Fruit fly (Drosophila melanogaster) whole organism, embryonic: Measurements from ENCODE around the gene amon.

Source experiments
- Aef1 ChIP-seq: fragments of 200-800 bp; sonication (Bioruptor generic); IDR thresholded peaks from 3 replicates; pipeline ENCODE4 v1.3.6; 2022; ENCODE audit warnings: missing biosample characterization, missing genetic modification characterization
- B-H1 ChIP-seq: fragments of 200-800 bp; sonication (Bioruptor generic); IDR thresholded peaks from 3 replicates; pipeline ENCODE4 v1.3.6; 2022; ENCODE audit warnings: missing biosample characterization, missing genetic modification characterization
- CG10565 ChIP-seq: fragments of 200-800 bp; sonication (Bioruptor generic); optimal IDR thresholded peaks from 3 replicates; lab custom pipeline; 2016; ENCODE audit warnings: missing biosample characterization, mild to moderate bottlenecking, missing genetic modification characterization
- CG11398 ChIP-seq: fragments of 200-800 bp; sonication (Bioruptor generic); optimal IDR thresholded peaks from 2 replicates; lab custom pipeline; 2016; ENCODE audit warnings: missing biosample characterization, missing genetic modification characterization
- CG11695 ChIP-seq: fragments of 200-800 bp; sonication (Bioruptor generic); IDR thresholded peaks from 3 replicates; pipeline ENCODE4 v1.3.6; 2022; ENCODE audit warnings: missing biosample characterization, missing genetic modification characterization
- CG12071 ChIP-seq: fragments of 200-800 bp; sonication (Bioruptor generic); optimal IDR thresholded peaks from 3 replicates; lab custom pipeline; 2018; ENCODE audit warnings: missing biosample characterization, mild to moderate bottlenecking, missing genetic modification characterization
- CG12236 ChIP-seq: fragments of 200-800 bp; sonication (Bioruptor generic); optimal IDR thresholded peaks from 2 replicates; lab custom pipeline; 2016; ENCODE audit warnings: missing biosample characterization, missing genetic modification characterization
- CG14014 ChIP-seq: fragments of 200-800 bp; sonication (Bioruptor generic); IDR thresholded peaks from 2 replicates; pipeline ENCODE4 v1.3.6; 2022; ENCODE audit warnings: missing biosample characterization, missing genetic modification characterization
- CG31441 ChIP-seq: fragments of 200-800 bp; sonication (Bioruptor generic); IDR thresholded peaks from 2 replicates; pipeline ENCODE4 v1.3.6; 2022; ENCODE audit warnings: missing biosample characterization, missing genetic modification characterization
- CG3163 ChIP-seq: fragments of 200-800 bp; sonication (Bioruptor generic); optimal IDR thresholded peaks from 3 replicates; lab custom pipeline; 2016; ENCODE audit warnings: missing biosample characterization, missing genetic modification characterization
- CG32532 ChIP-seq: fragments of 200-800 bp; sonication (Bioruptor generic); IDR thresholded peaks from 2 replicates; pipeline ENCODE4 v1.3.6; 2022; ENCODE audit warnings: missing biosample characterization, missing genetic modification characterization
- CG4360 ChIP-seq: fragments of 200-800 bp; sonication (Bioruptor generic); IDR thresholded peaks from 2 replicates; pipeline ENCODE4 v1.3.6; 2022; ENCODE audit warnings: missing biosample characterization, missing genetic modification characterization
- CG4820 ChIP-seq: fragments of 200-800 bp; sonication (Bioruptor generic); optimal IDR thresholded peaks from 3 replicates; lab custom pipeline; 2016; ENCODE audit warnings: missing biosample characterization, missing genetic modification characterization
- CG4854 ChIP-seq: fragments of 200-800 bp; sonication (Bioruptor generic); optimal IDR thresholded peaks from 2 replicates; lab custom pipeline; 2016; ENCODE audit warnings: missing biosample characterization, missing genetic modification characterization, inconsistent platforms
- CG7372 ChIP-seq: fragments of 200-800 bp; sonication (Bioruptor generic); IDR thresholded peaks from 2 replicates; pipeline ENCODE4 v1.3.6; 2022; ENCODE audit warnings: missing biosample characterization, missing genetic modification characterization
- CG7963 ChIP-seq: fragments of 200-800 bp; sonication (Bioruptor generic); IDR thresholded peaks from 3 replicates; pipeline ENCODE4 v1.3.6; 2022; ENCODE audit warnings: missing biosample characterization, missing genetic modification characterization; ENCODE audit not compliant: partially characterized antibody
- CG7987 ChIP-seq: fragments of 200-800 bp; sonication (Bioruptor generic); optimal IDR thresholded peaks from 2 replicates; lab custom pipeline; 2018; ENCODE audit warnings: missing biosample characterization, mild to moderate bottlenecking, missing genetic modification characterization, moderate library complexity
- CG9215 ChIP-seq: fragments of 200-800 bp; sonication (Bioruptor generic); IDR thresholded peaks from 2 replicates; pipeline ENCODE4 v1.3.6; 2022; ENCODE audit warnings: missing biosample characterization, missing genetic modification characterization
- CHES-1-like ChIP-seq: fragments of 200-800 bp; sonication (Bioruptor generic); optimal IDR thresholded peaks from 2 replicates; lab custom pipeline; 2016; ENCODE audit warnings: missing biosample characterization, missing genetic modification characterization
- CkIIα-i1 ChIP-seq: fragments of 200-800 bp; sonication (Bioruptor generic); IDR thresholded peaks from 2 replicates; pipeline ENCODE4 v1.3.6; 2022; ENCODE audit warnings: missing biosample characterization, missing genetic modification characterization
- D19A ChIP-seq: fragments of 200-800 bp; optimal IDR thresholded peaks from 3 replicates; lab custom pipeline; 2019; ENCODE audit warnings: missing biosample characterization, mild to moderate bottlenecking, missing genetic modification characterization, moderate library complexity
- Doc2 ChIP-seq: fragments of 200-800 bp; sonication (Bioruptor generic); IDR thresholded peaks from 2 replicates; pipeline ENCODE4 v1.3.6; 2022; ENCODE audit warnings: missing biosample characterization, missing genetic modification characterization
- Dp ChIP-seq: fragments of 200-800 bp; sonication (Bioruptor generic); optimal IDR thresholded peaks from 2 replicates; lab custom pipeline; 2018; ENCODE audit warnings: missing biosample characterization, mild to moderate bottlenecking, missing genetic modification characterization, moderate library complexity
- Ets65A ChIP-seq: fragments of 200-800 bp; sonication (Bioruptor generic); peaks from one replicate; lab custom pipeline; 2016; ENCODE audit warnings: missing biosample characterization, missing genetic modification characterization
- HHEX ChIP-seq: fragments of 200-800 bp; sonication (Bioruptor generic); optimal IDR thresholded peaks from 3 replicates; lab custom pipeline; 2017; ENCODE audit warnings: missing biosample characterization, mild to moderate bottlenecking, missing genetic modification characterization, missing genetic modification reagents
- Hr51 ChIP-seq, 2 experiments: fragments of 200-800 bp; sonication (Bioruptor generic); optimal IDR thresholded peaks; 2 replicates in 1 of 2; 3 replicates in 1 of 2; lab custom pipeline; 2016 to 2018; ENCODE audit warnings: missing biosample characterization in 2 of 2, missing genetic modification characterization in 2 of 2, mild to moderate bottlenecking in 1 of 2, moderate library complexity in 1 of 2
- Kr ChIP-seq: fragments of 200-800 bp; sonication (Bioruptor generic); optimal IDR thresholded peaks from 2 replicates; lab custom pipeline; 2017; ENCODE audit warnings: missing biosample characterization, mild to moderate bottlenecking, missing genetic modification characterization
- NC2α ChIP-seq: fragments of 200-800 bp; sonication (Bioruptor generic); optimal IDR thresholded peaks from 2 replicates; lab custom pipeline; 2016; ENCODE audit warnings: missing biosample characterization, missing genetic modification characterization
- Scr ChIP-seq: fragments of 200-800 bp; sonication (Bioruptor generic); IDR thresholded peaks from 2 replicates; pipeline ENCODE4 v1.3.6; 2022; ENCODE audit warnings: missing biosample characterization, missing genetic modification characterization; ENCODE audit not compliant: partially characterized antibody
- Six4 ChIP-seq: fragments of 200-800 bp; sonication (Bioruptor generic); optimal IDR thresholded peaks from 2 replicates; lab custom pipeline; 2016; ENCODE audit warnings: missing biosample characterization, missing genetic modification characterization
- Sry-β ChIP-seq: fragments of 200-800 bp; sonication (Bioruptor generic); optimal IDR thresholded peaks from 2 replicates; lab custom pipeline; 2018; ENCODE audit warnings: missing biosample characterization, mild to moderate bottlenecking, missing genetic modification characterization, moderate library complexity
- TFAM ChIP-seq: fragments of 200-800 bp; sonication (Bioruptor generic); optimal IDR thresholded peaks from 2 replicates; lab custom pipeline; 2017; ENCODE audit warnings: missing biosample characterization, missing genetic modification characterization, inconsistent platforms
- Usf ChIP-seq: fragments of 200-800 bp; sonication (Bioruptor generic); optimal IDR thresholded peaks from 2 replicates; lab custom pipeline; 2017; ENCODE audit warnings: missing genotype, missing biosample characterization, missing genetic modification characterization
- ab ChIP-seq: fragments of 200-800 bp; sonication (Bioruptor generic); optimal IDR thresholded peaks from 2 replicates; lab custom pipeline; 2016; ENCODE audit warnings: missing biosample characterization, missing genetic modification characterization
- bowl ChIP-seq: fragments of 200-800 bp; sonication (Bioruptor generic); IDR thresholded peaks from 2 replicates; pipeline ENCODE4 v1.3.6; 2022; ENCODE audit warnings: missing biosample characterization, missing genetic modification characterization
- caup ChIP-seq: fragments of 200-800 bp; sonication (Bioruptor generic); optimal IDR thresholded peaks from 3 replicates; lab custom pipeline; 2017; ENCODE audit warnings: missing biosample characterization, mild to moderate bottlenecking, missing genetic modification characterization, moderate library complexity; ENCODE audit not compliant: severe bottlenecking
- crc ChIP-seq: fragments of 200-800 bp; sonication (Bioruptor generic); optimal IDR thresholded peaks from 2 replicates; lab custom pipeline; 2016; ENCODE audit warnings: missing biosample characterization, missing genetic modification characterization
- gsb-n ChIP-seq: fragments of 200-800 bp; sonication (Bioruptor generic); optimal IDR thresholded peaks from 3 replicates; lab custom pipeline; 2018; ENCODE audit warnings: missing biosample characterization, mild to moderate bottlenecking, missing genetic modification characterization
- her ChIP-seq: fragments of 200-800 bp; sonication (Bioruptor generic); optimal IDR thresholded peaks from 2 replicates; lab custom pipeline; 2016; ENCODE audit warnings: missing biosample characterization, missing genetic modification characterization
- kni ChIP-seq: fragments of 200-800 bp; sonication (Bioruptor generic); optimal IDR thresholded peaks from 3 replicates; lab custom pipeline; 2017; ENCODE audit warnings: mild to moderate bottlenecking, missing biosample characterization, missing genetic modification reagents, missing genetic modification characterization
- lbe ChIP-seq: fragments of 200-800 bp; sonication (Bioruptor generic); optimal IDR thresholded peaks from 2 replicates; lab custom pipeline; 2016; ENCODE audit warnings: missing biosample characterization, mild to moderate bottlenecking, missing genetic modification characterization
- maf-S ChIP-seq: fragments of 200-800 bp; sonication (Bioruptor generic); optimal IDR thresholded peaks from 2 replicates; lab custom pipeline; 2016; ENCODE audit warnings: missing biosample characterization, missing genetic modification characterization
- org-1 ChIP-seq: fragments of 200-800 bp; sonication (Bioruptor generic); optimal IDR thresholded peaks from 2 replicates; lab custom pipeline; 2017; ENCODE audit warnings: missing biosample characterization, missing genetic modification characterization
- shn ChIP-seq: fragments of 200-800 bp; sonication (Bioruptor generic); optimal IDR thresholded peaks from 3 replicates; lab custom pipeline; 2016; ENCODE audit warnings: missing biosample characterization, missing genetic modification characterization
- sima ChIP-seq: fragments of 200-800 bp; sonication (Bioruptor generic); optimal IDR thresholded peaks from 2 replicates; lab custom pipeline; 2016; ENCODE audit warnings: missing biosample characterization, missing genetic modification characterization
- slbo ChIP-seq: fragments of 200-800 bp; sonication (Bioruptor generic); IDR thresholded peaks from 2 replicates; pipeline ENCODE4 v1.3.6; 2022; ENCODE audit warnings: missing biosample characterization, missing genetic modification characterization
- sna ChIP-seq: fragments of 200-800 bp; sonication (Bioruptor generic); IDR thresholded peaks from 2 replicates; pipeline ENCODE4 v1.3.6; 2022; ENCODE audit warnings: missing biosample characterization, missing genetic modification characterization; ENCODE audit not compliant: partially characterized antibody
- so ChIP-seq: fragments of 200-800 bp; sonication (Bioruptor generic); IDR thresholded peaks from 3 replicates; pipeline ENCODE4 v1.3.6; 2022; ENCODE audit warnings: missing biosample characterization, missing genetic modification characterization
- ssp ChIP-seq: fragments of 200-800 bp; sonication (Bioruptor generic); IDR thresholded peaks from 2 replicates; pipeline ENCODE4 v1.3.6; 2022; ENCODE audit warnings: missing biosample characterization, missing genetic modification characterization
- tgo ChIP-seq: fragments of 200-800 bp; sonication (Bioruptor generic); IDR thresholded peaks from 3 replicates; pipeline ENCODE4 v1.3.6; 2022; ENCODE audit warnings: missing biosample characterization, missing genetic modification characterization
- tna ChIP-seq: fragments of 200-800 bp; sonication (Bioruptor generic); IDR thresholded peaks from 2 replicates; pipeline ENCODE4 v1.3.6; 2022; ENCODE audit warnings: missing biosample characterization, missing genetic modification characterization; ENCODE audit not compliant: partially characterized antibody

Gene amon

DNA sequence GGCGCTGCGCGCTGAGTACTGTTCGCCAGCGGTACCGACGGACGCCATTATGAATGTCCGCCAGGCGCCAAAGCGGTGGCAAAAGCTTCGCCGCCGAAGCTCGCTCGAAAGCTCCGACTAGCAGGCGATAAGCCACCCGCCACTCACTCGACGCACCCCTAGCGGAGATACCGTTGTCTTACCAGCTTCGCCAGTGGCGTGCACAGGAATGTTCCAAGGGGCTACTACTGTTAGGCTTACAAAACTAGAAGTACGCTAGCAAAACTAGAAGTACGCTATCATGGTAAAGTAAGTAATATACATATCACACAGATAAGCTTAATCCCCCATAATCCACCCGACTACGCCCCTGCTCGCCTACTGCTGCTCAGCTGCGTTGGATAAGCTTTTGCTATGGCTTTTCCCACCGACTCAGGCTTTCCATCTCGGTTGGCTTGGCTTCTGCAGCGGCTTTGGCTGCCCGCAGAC, at the start of gene amon (continued):
- TF ChIP-seq slbo (GFP tag; lab: Robert Waterston, UW), result peak; percentile 100
- peak; percentile 98 for TF ChIP-seq shn
- peak; percentile 97 for TF ChIP-seq CG11398 (GFP tag; lab: Kevin White, UChicago)
- peak; percentile 29 for TF ChIP-seq Dp (GFP tag; lab: Kevin White, UChicago)
- peak; percentile 100 for TF ChIP-seq caup (GFP tag; lab: Kevin White, UChicago)
- TF ChIP-seq D19A, result peak; percentile 90
- no peak for TF ChIP-seq Kr
- peak; percentile 97 for TF ChIP-seq B-H1
- TF ChIP-seq CG32532, result peak; percentile 99
- TF ChIP-seq her (GFP tag; lab: Kevin White, UChicago), result peak; percentile 98
- peak; percentile 86 for TF ChIP-seq Usf (GFP tag; lab: Kevin White, UChicago)
- TF ChIP-seq Ets65A (GFP tag; lab: Kevin White, UChicago), result peak; percentile 100
- peak; percentile 98 for TF ChIP-seq tgo (GFP tag; lab: Robert Waterston, UW)
- TF ChIP-seq so (GFP tag; lab: Robert Waterston, UW), result peak; percentile 98
- TF ChIP-seq sima (GFP tag; lab: Kevin White, UChicago), result peak; percentile 95
- peak; percentile 99 for TF ChIP-seq CG14014 (GFP tag; lab: Robert Waterston, UW)
- peak; percentile 97 for TF ChIP-seq CG4854 (GFP tag; lab: Kevin White, UChicago)
- no peak for TF ChIP-seq sna (GFP tag; lab: Robert Waterston, UW)
- peak; percentile 78 for TF ChIP-seq kni
- peak; percentile 94 for TF ChIP-seq NC2α (GFP tag; lab: Kevin White, UChicago)
- peak; percentile 97 for TF ChIP-seq Six4 (GFP tag; lab: Kevin White, UChicago)
- peak; percentile 97 for TF ChIP-seq CkIIα-i1 (GFP tag; lab: Robert Waterston, UW)
- peak; percentile 96 for TF ChIP-seq ab
- peak; percentile 99 for TF ChIP-seq CG12071
- no peak for TF ChIP-seq tna (GFP tag; lab: Robert Waterston, UW)
- peak; percentile 99 for TF ChIP-seq maf-S (GFP tag; lab: Kevin White, UChicago)
- peak; percentile 97 for TF ChIP-seq CG31441
- peak; percentile 76 for TF ChIP-seq lbe (GFP tag; lab: Kevin White, UChicago)
- peak; percentile 86 for TF ChIP-seq gsb-n (tag; lab: Kevin White, UChicago)
- no peak for TF ChIP-seq Scr
- TF ChIP-seq Doc2 (GFP tag; lab: Robert Waterston, UW), result peak; percentile 97
- peak; percentile 96 for TF ChIP-seq bowl
- peak; percentile 99 for TF ChIP-seq HHEX (GFP tag; lab: Kevin White, UChicago)
- TF ChIP-seq CHES-1-like (GFP tag; lab: Kevin White, UChicago), result peak; percentile 99
- peak; percentile 98 for TF ChIP-seq CG9215 (GFP tag; lab: Robert Waterston, UW)
- peak; percentile 99 for TF ChIP-seq Aef1
- peak; percentile 93 for TF ChIP-seq ssp
- peak; percentile 96 for TF ChIP-seq CG4820 (GFP tag; lab: Kevin White, UChicago)
- peak; percentile 98 for TF ChIP-seq crc (GFP tag; lab: Kevin White, UChicago)
- TF ChIP-seq CG7963 (GFP tag; lab: Robert Waterston, UW), result no peak
- peak; percentile 84 for TF ChIP-seq CG12236
- peak; percentile 69 for TF ChIP-seq TFAM (GFP tag; lab: Kevin White, UChicago)
- peak; percentile 79 for TF ChIP-seq CG4360 (GFP tag; lab: Robert Waterston, UW)
- peak; percentile 98 for TF ChIP-seq Hr51 (GFP tag; optimal IDR thresholded peaks at IDR 0.05; lab: Kevin White, UChicago)
- peak; percentile 92 for TF ChIP-seq CG3163
- peak; percentile 100 for TF ChIP-seq org-1
- TF ChIP-seq Sry-β, result no peak
- peak; percentile 98 for TF ChIP-seq CG11695 (GFP tag; lab: Robert Waterston, UW)
- peak; percentile 98 for TF ChIP-seq CG7372 (GFP tag; lab: Robert Waterston, UW)
- TF ChIP-seq CG7987 (GFP tag; lab: Kevin White, UChicago), result peak; percentile 95
- peak; percentile 86 for TF ChIP-seq CG10565 (GFP tag; lab: Kevin White, UChicago)
